Worm (Caenorhabditis elegans) whole organism, L4 larva: Measurements from ENCODE around the gene Y39F10A.1.

Source experiments
- ceh-20 ChIP-seq: fragments of 200-800 bp; sonication (Bioruptor generic); IDR thresholded peaks from 2 replicates; pipeline ENCODE4 v1.3.6; 2022; ENCODE audit warnings: missing genetic modification reagents, missing genetic modification characterization, missing compliant biosample characterization
- lin-13 ChIP-seq: fragments of 150-350 bp; optimal IDR thresholded peaks from 2 replicates; lab custom pipeline; 2014; ENCODE audit warnings: missing biosample characterization, missing genetic modification reagents, missing genetic modification characterization
- mep-1 ChIP-seq: fragments of 150-350 bp; sonication (generic microtip); optimal IDR thresholded peaks from 3 replicates; lab custom pipeline; 2014; ENCODE audit warnings: missing biosample characterization, missing genetic modification characterization
- nhr-11 ChIP-seq: fragments of 150-350 bp; optimal IDR thresholded peaks from 2 replicates; lab custom pipeline; 2014; ENCODE audit warnings: missing biosample characterization, missing genetic modification characterization
- skn-1 ChIP-seq: fragments of 150-350 bp; optimal IDR thresholded peaks from 2 replicates; lab custom pipeline; 2014; ENCODE audit warnings: missing biosample characterization, missing genetic modification characterization

DNA sequence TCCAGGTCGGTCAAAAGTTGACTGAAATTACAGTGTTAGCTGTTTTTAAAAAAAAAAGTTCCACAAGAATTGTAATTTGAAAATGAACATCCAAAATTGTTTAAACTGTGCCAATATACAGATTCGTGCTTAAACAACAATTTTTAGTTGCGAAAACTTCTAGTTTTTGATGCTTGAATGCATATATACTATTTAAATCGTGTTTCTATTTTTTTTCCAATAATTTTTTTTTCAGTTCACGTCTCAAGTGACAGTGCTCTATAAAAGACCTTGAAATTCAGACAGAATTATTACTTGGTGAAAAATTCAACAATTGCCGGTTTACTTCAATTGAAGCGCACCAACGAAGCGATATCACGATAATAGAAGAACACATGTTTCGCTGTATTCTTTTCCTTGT is 11.8 kb downstream of the Y39F10A.1 start, which contains the start of gene F46F5.16:
- TF ChIP-seq lin-13 (GFP tag; lab: Kevin White, UChicago) (no peak), ceh-20 (GFP tag; lab: Robert Waterston, UW) (no peak), mep-1 (no peak), nhr-11 (no peak), skn-1 (tag; lab: Kevin White, UChicago) (no peak)
